Fruit fly (Drosophila melanogaster): ENCODE data around the gene CG18135.

The CG18135 gene

dm6 chr3L:19042501-19042900, 44.4 kb upstream of the CG18135 start (continued):
- TF ChIP-seq dsx (GFP tag; optimal IDR thresholded peaks at IDR 0.05; ENCODE audit: poor library complexity, severe bottlenecking) = peak; percentile 95
- peak; percentile 88 for TF ChIP-seq Sox102F (GFP tag; optimal IDR thresholded peaks at IDR 0.05)
- TF ChIP-seq CG16779 (tag; optimal IDR thresholded peaks at IDR 0.05) = peak; percentile 91
- TF ChIP-seq Gug (GFP tag; IDR thresholded peaks at IDR 0.05) = peak; percentile 88
- TF ChIP-seq Ets21C (GFP tag; optimal IDR thresholded peaks at IDR 0.05) = peak; percentile 78
- peak; percentile 83 for TF ChIP-seq CG31627 (GFP tag; optimal IDR thresholded peaks at IDR 0.05)
- TF ChIP-seq spab (GFP tag; optimal IDR thresholded peaks at IDR 0.05) = peak; percentile 95
- peak; percentile 85 for TF ChIP-seq Blimp-1 (GFP tag; optimal IDR thresholded peaks at IDR 0.05)
- TF ChIP-seq pdm3 (GFP tag; optimal IDR thresholded peaks at IDR 0.05) = peak; percentile 89
- TF ChIP-seq Sox15 (GFP tag; optimal IDR thresholded peaks at IDR 0.05) = peak; percentile 83
- TF ChIP-seq Lpt (GFP tag; optimal IDR thresholded peaks at IDR 0.05) = peak; percentile 89
- peak; percentile 95 for TF ChIP-seq esn (GFP tag; optimal IDR thresholded peaks at IDR 0.05)
- TF ChIP-seq CG34406 (GFP tag; optimal IDR thresholded peaks at IDR 0.05) = peak; percentile 96
- TF ChIP-seq CG6276 (GFP tag; optimal IDR thresholded peaks at IDR 0.05) = peak; percentile 94
- peak; percentile 99 for TF ChIP-seq Eip78C (GFP tag)
- peak; percentile 92 for TF ChIP-seq Hr4 (GFP tag; optimal IDR thresholded peaks at IDR 0.05)
- peak; percentile 97 for TF ChIP-seq CG32006 (GFP tag; optimal IDR thresholded peaks at IDR 0.05)
- peak; percentile 96 for TF ChIP-seq CG8119 (GFP tag; IDR thresholded peaks at IDR 0.05)
- TF ChIP-seq CG8319 (GFP tag; optimal IDR thresholded peaks at IDR 0.05) = peak; percentile 89
- TF ChIP-seq Met (GFP tag; optimal IDR thresholded peaks at IDR 0.05) = peak; percentile 91
- TF ChIP-seq CG3032 (tag; optimal IDR thresholded peaks at IDR 0.05) = peak; percentile 98
- TF ChIP-seq CG6163 (GFP tag; IDR thresholded peaks at IDR 0.05) = peak; percentile 87
- TF ChIP-seq svp (GFP tag) = peak; percentile 94
- TF ChIP-seq fd59A (GFP tag; optimal IDR thresholded peaks at IDR 0.05) = peak; percentile 91
- peak; percentile 93 for TF ChIP-seq CG6792 (GFP tag; optimal IDR thresholded peaks at IDR 0.05)
- peak; percentile 95 for TF ChIP-seq CG3919 (GFP tag; optimal IDR thresholded peaks at IDR 0.05)
- peak; percentile 97 for TF ChIP-seq Ets96B (tag; optimal IDR thresholded peaks at IDR 0.05)
- peak; percentile 78 for TF ChIP-seq Hr39 (GFP tag; optimal IDR thresholded peaks at IDR 0.05)
- TF ChIP-seq Sox14 (GFP tag; optimal IDR thresholded peaks at IDR 0.05) = peak; percentile 86
- peak; percentile 89 for TF ChIP-seq net (GFP tag; optimal IDR thresholded peaks at IDR 0.05)
- peak; percentile 89 for TF ChIP-seq Smox (GFP tag; optimal IDR thresholded peaks at IDR 0.05)
- TF ChIP-seq acj6 (GFP tag; optimal IDR thresholded peaks at IDR 0.05) = peak; percentile 92
- TF ChIP-seq CG15336 (GFP tag; IDR thresholded peaks at IDR 0.05) = peak; percentile 93
- TF ChIP-seq Eip75B (GFP tag; optimal IDR thresholded peaks at IDR 0.05) = peak; percentile 90
- peak; percentile 96 for TF ChIP-seq CG10631 (GFP tag; optimal IDR thresholded peaks at IDR 0.05)
- TF ChIP-seq cyc (GFP tag; optimal IDR thresholded peaks at IDR 0.05) = peak; percentile 86
- TF ChIP-seq CG11762 (GFP tag; optimal IDR thresholded peaks at IDR 0.05; ENCODE audit: insufficient read depth) = peak; percentile 89
- peak; percentile 90 for TF ChIP-seq topi (GFP tag; optimal IDR thresholded peaks at IDR 0.05)
- TF ChIP-seq CG11902 (GFP tag; optimal IDR thresholded peaks at IDR 0.05) = peak; percentile 87
- peak; percentile 93 for TF ChIP-seq CG9139 (GFP tag; optimal IDR thresholded peaks at IDR 0.05)

DNA sequence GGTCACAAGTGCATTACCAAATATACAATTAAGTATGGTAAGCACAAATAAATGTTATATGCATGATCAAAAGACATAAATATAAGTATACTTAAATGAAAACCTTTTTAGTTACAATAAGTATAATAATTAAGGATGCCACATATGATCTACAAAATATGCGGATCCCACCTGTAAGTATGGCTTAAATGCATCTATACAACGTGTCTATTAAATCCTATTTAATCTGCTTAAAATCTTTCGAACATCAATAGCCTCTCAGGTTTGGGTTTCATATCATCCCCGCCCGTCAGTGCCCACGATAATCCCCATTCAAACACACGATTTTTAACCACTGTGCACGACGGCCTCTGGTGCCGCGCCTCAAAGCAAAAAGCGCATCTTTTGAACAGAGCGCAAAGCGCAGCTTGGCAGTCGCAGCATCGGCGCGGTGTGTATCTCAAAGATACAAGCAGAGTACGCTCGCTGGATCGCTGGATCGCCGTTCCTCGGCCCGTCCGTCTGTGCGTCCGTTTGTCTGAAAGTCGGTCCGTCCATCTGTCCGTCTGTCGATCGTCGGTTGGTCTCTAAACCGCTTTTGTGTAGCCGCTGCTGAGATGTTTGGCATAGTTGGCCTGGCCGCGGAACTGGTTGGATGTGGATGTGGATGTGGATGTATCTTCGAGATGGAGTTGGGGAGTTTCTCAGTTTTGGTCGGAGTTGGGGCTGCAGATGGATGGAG, 43.7 kb upstream of the CG18135 start:
- TF ChIP-seq CG6276 (GFP tag; optimal IDR thresholded peaks at IDR 0.05) (peak; percentile 83), Sox14 (GFP tag; optimal IDR thresholded peaks at IDR 0.05) (peak; percentile 90), Met (GFP tag; optimal IDR thresholded peaks at IDR 0.05) (peak; percentile 91), Blimp-1 (GFP tag; optimal IDR thresholded peaks at IDR 0.05) (peak; percentile 59), topi (GFP tag; optimal IDR thresholded peaks at IDR 0.05) (peak; percentile 91), CG11294 (GFP tag; IDR thresholded peaks at IDR 0.05) (no peak), cyc (GFP tag; optimal IDR thresholded peaks at IDR 0.05) (peak; percentile 78), CG4318 (GFP tag; optimal IDR thresholded peaks at IDR 0.05) (peak; percentile 89), Hr38 (GFP tag; optimal IDR thresholded peaks at IDR 0.05) (no peak), CG9139 (GFP tag; optimal IDR thresholded peaks at IDR 0.05) (peak; percentile 71), Hr4 (GFP tag; optimal IDR thresholded peaks at IDR 0.05) (peak; percentile 89), Ets21C (GFP tag; optimal IDR thresholded peaks at IDR 0.05) (peak; percentile 76), svp (GFP tag) (peak; percentile 95), net (GFP tag; optimal IDR thresholded peaks at IDR 0.05) (peak; percentile 90), fkh (GFP tag; optimal IDR thresholded peaks at IDR 0.05) (no peak), acj6 (GFP tag; optimal IDR thresholded peaks at IDR 0.05) (peak; percentile 90), CG34406 (GFP tag; optimal IDR thresholded peaks at IDR 0.05) (peak; percentile 90), CG11762 (GFP tag; optimal IDR thresholded peaks at IDR 0.05; ENCODE audit: insufficient read depth) (peak; percentile 86), CG31627 (GFP tag; optimal IDR thresholded peaks at IDR 0.05) (peak; percentile 81), fd59A (GFP tag; optimal IDR thresholded peaks at IDR 0.05) (peak; percentile 90), CG6854 (GFP tag; optimal IDR thresholded peaks at IDR 0.05) (peak; percentile 9), CG8319 (GFP tag; optimal IDR thresholded peaks at IDR 0.05) (peak; percentile 82), achi (GFP tag; optimal IDR thresholded peaks at IDR 0.05) (peak; percentile 89), Gug (GFP tag; IDR thresholded peaks at IDR 0.05) (0 out of 2 replicates have a peak, but pooled peaks have one; percentile 23), dsx (GFP tag; optimal IDR thresholded peaks at IDR 0.05; ENCODE audit: poor library complexity, severe bottlenecking) (peak; percentile 75), Sox102F (GFP tag; optimal IDR thresholded peaks at IDR 0.05) (peak; percentile 83), Eip78C (GFP tag) (peak; percentile 98), CG8632 (GFP tag; optimal IDR thresholded peaks at IDR 0.05) (peak; percentile 90)

All from whole organism, prepupa.